Worm (Caenorhabditis elegans) whole organism, mixed stage, embryonic: Measurements from ENCODE around the gene W04G3.11.

Source experiments
- blmp-1 ChIP-seq: fragments of 150-350 bp; optimal IDR thresholded peaks from 2 replicates; lab custom pipeline; 2014; ENCODE audit warnings: missing biosample characterization, missing genetic modification characterization
- cnd-1 ChIP-seq: fragments of 200-800 bp; sonication (Bioruptor generic); optimal IDR thresholded peaks from 2 replicates; lab custom pipeline; 2018; ENCODE audit warnings: mild to moderate bottlenecking, missing genetic modification characterization, missing compliant biosample characterization
- elt-1 ChIP-seq: sonication (generic microtip); optimal IDR thresholded peaks from 2 replicates; lab custom pipeline; 2017; ENCODE audit warnings: missing genetic modification characterization, mild to moderate bottlenecking, missing compliant biosample characterization, antibody characterized with exemption, moderate library complexity, borderline replicate concordance; ENCODE audit not compliant: insufficient read depth
- lin-13 ChIP-seq: fragments of 150-350 bp; optimal IDR thresholded peaks from 2 replicates; lab custom pipeline; 2014; ENCODE audit warnings: missing biosample characterization, missing genetic modification characterization
- mep-1 ChIP-seq: fragments of 150-350 bp; optimal IDR thresholded peaks from 2 replicates; lab custom pipeline; 2017; ENCODE audit warnings: missing biosample characterization, missing genetic modification reagents, missing genetic modification characterization, inconsistent platforms
- nhr-76 ChIP-seq: sonication (generic microtip); optimal IDR thresholded peaks from 2 replicates; lab custom pipeline; 2017; ENCODE audit warnings: missing biosample characterization, missing genetic modification characterization
- snpc-4 ChIP-seq: fragments of 150-350 bp; optimal IDR thresholded peaks from 2 replicates; lab custom pipeline; 2014; ENCODE audit warnings: missing biosample characterization, missing genetic modification characterization
- unc-39 ChIP-seq: fragments of 150-350 bp; optimal IDR thresholded peaks from 2 replicates; lab custom pipeline; 2014; ENCODE audit warnings: missing biosample characterization, missing genetic modification characterization
- unc-62 ChIP-seq: fragments of 150-350 bp; optimal IDR thresholded peaks from 2 replicates; lab custom pipeline; 2014; ENCODE audit warnings: missing biosample characterization, missing genetic modification reagents, missing genetic modification characterization
- ztf-11 ChIP-seq: fragments of 150-350 bp; optimal IDR thresholded peaks from 2 replicates; lab custom pipeline; 2014; ENCODE audit warnings: missing biosample characterization, missing genetic modification characterization

- TF ChIP-seq nhr-76 (tag; lab: Kevin White, UChicago) = no peak
- TF ChIP-seq lin-13 = no peak
- no peak for TF ChIP-seq elt-1 (tag; lab: Kevin White, UChicago)
- no peak for TF ChIP-seq snpc-4 (tag; lab: Kevin White, UChicago)
- TF ChIP-seq unc-62 (GFP tag; lab: Kevin White, UChicago) = no peak
- no peak for TF ChIP-seq unc-39
- no peak for TF ChIP-seq ztf-11 (tag; lab: Kevin White, UChicago)
- no peak for TF ChIP-seq cnd-1 (tag; lab: Kevin White, UChicago)
- TF ChIP-seq mep-1 (tag; lab: Kevin White, UChicago) = no peak
- no peak for TF ChIP-seq blmp-1 (tag; lab: Kevin White, UChicago)
Observed at ce11 chrX:11123998-11124397, 35.0 kb downstream of the W04G3.11 start.
